Worm (Caenorhabditis elegans) whole organism, L2 larva: ENCODE results near the gene R04B5.11.

Source experiments
- C34F6.9 ChIP-seq: fragments of 150-350 bp; optimal IDR thresholded peaks from 2 replicates; lab custom pipeline; 2014; ENCODE audit warnings: missing biosample characterization, missing genetic modification characterization
- F13H6.1 ChIP-seq: sonication (generic microtip); optimal IDR thresholded peaks from 2 replicates; lab custom pipeline; 2016; ENCODE audit warnings: missing genetic modification characterization, missing compliant biosample characterization
- Y55F3AM.14 ChIP-seq: fragments of 200-800 bp; sonication (Bioruptor generic); optimal IDR thresholded peaks from 2 replicates; lab custom pipeline; 2018; ENCODE audit warnings: mild to moderate bottlenecking, missing genetic modification characterization, missing compliant biosample characterization
- ZK546.5 ChIP-seq: sonication (generic microtip); optimal IDR thresholded peaks from 2 replicates; lab custom pipeline; 2017; ENCODE audit warnings: missing biosample characterization, missing genetic modification characterization
- alr-1 ChIP-seq: fragments of 150-350 bp; optimal IDR thresholded peaks from 2 replicates; lab custom pipeline; 2014; ENCODE audit warnings: missing biosample characterization, missing genetic modification characterization
- aly-2 ChIP-seq: fragments of 150-350 bp; optimal IDR thresholded peaks from 2 replicates; lab custom pipeline; 2014; ENCODE audit warnings: missing biosample characterization, missing genetic modification characterization
- ama-1 ChIP-seq: fragments of 150-350 bp; optimal IDR thresholded peaks from 2 replicates; lab custom pipeline; 2018; ENCODE audit warnings: inconsistent platforms
- blmp-1 ChIP-seq: sonication (generic microtip); optimal IDR thresholded peaks from 2 replicates; lab custom pipeline; 2017; ENCODE audit warnings: missing genetic modification characterization, mild to moderate bottlenecking, missing compliant biosample characterization, antibody characterized with exemption, moderate library complexity; ENCODE audit not compliant: insufficient read depth
- ceh-16 ChIP-seq: fragments of 150-350 bp; optimal IDR thresholded peaks from 2 replicates; lab custom pipeline; 2014; ENCODE audit warnings: missing biosample characterization, missing genetic modification characterization
- crh-2 ChIP-seq: sonication (generic microtip); optimal IDR thresholded peaks from 2 replicates; lab custom pipeline; 2017; ENCODE audit warnings: missing biosample characterization, missing genetic modification characterization
- dmd-4 ChIP-seq: sonication (generic microtip); optimal IDR thresholded peaks from 2 replicates; lab custom pipeline; 2017; ENCODE audit warnings: missing biosample characterization, missing genetic modification characterization
- elt-1 ChIP-seq: fragments of 150-350 bp; optimal IDR thresholded peaks from 2 replicates; lab custom pipeline; 2014; ENCODE audit warnings: missing biosample characterization, missing genetic modification characterization
- fos-1 ChIP-seq: fragments of 150-350 bp; optimal IDR thresholded peaks from 2 replicates; lab custom pipeline; 2014; ENCODE audit warnings: missing biosample characterization, missing genetic modification characterization
- gmeb-1 ChIP-seq: fragments of 150-350 bp; optimal IDR thresholded peaks from 2 replicates; lab custom pipeline; 2014; ENCODE audit warnings: missing biosample characterization, missing genetic modification characterization
- lin-11 ChIP-seq: fragments of 150-350 bp; sonication (generic microtip); optimal IDR thresholded peaks from 2 replicates; lab custom pipeline; 2014; ENCODE audit warnings: missing biosample characterization, missing genetic modification characterization, inconsistent platforms, mixed read lengths
- lin-13 ChIP-seq: fragments of 150-350 bp; optimal IDR thresholded peaks from 2 replicates; lab custom pipeline; 2014; ENCODE audit warnings: missing biosample characterization, missing genetic modification reagents, missing genetic modification characterization
- lin-39 ChIP-seq: fragments of 150-350 bp; optimal IDR thresholded peaks from 2 replicates; lab custom pipeline; 2014; ENCODE audit warnings: missing biosample characterization, missing genetic modification reagents, missing genetic modification characterization
- lsy-2 ChIP-seq, 2 experiments: fragments of 150-350 bp in 1 of 2; sonication (generic microtip) in 1 of 2; optimal IDR thresholded peaks; 2 replicates each; lab custom pipeline; 2014 to 2017; ENCODE audit warnings: missing biosample characterization in 2 of 2, missing genetic modification characterization in 2 of 2
- mab-5 ChIP-seq: fragments of 150-350 bp; optimal IDR thresholded peaks from 2 replicates; lab custom pipeline; 2014; ENCODE audit warnings: missing biosample characterization, missing genetic modification characterization
- mbf-1 ChIP-seq: sonication (generic microtip); optimal IDR thresholded peaks from 2 replicates; lab custom pipeline; 2017; ENCODE audit warnings: missing biosample characterization, missing genetic modification characterization
- nhr-10 ChIP-seq: sonication (generic microtip); optimal IDR thresholded peaks from 2 replicates; lab custom pipeline; 2017; ENCODE audit warnings: missing biosample characterization, missing genetic modification characterization
- nhr-11 ChIP-seq: fragments of 150-350 bp; optimal IDR thresholded peaks from 2 replicates; lab custom pipeline; 2014; ENCODE audit warnings: missing biosample characterization, missing genetic modification characterization
- nhr-12 ChIP-seq: fragments of 150-350 bp; optimal IDR thresholded peaks from 2 replicates; lab custom pipeline; 2014; ENCODE audit warnings: missing biosample characterization, missing genetic modification characterization
- nhr-129 ChIP-seq: fragments of 150-350 bp; optimal IDR thresholded peaks from 2 replicates; lab custom pipeline; 2014; ENCODE audit warnings: missing biosample characterization, missing genetic modification characterization
- nhr-21 ChIP-seq: fragments of 150-350 bp; optimal IDR thresholded peaks from 2 replicates; lab custom pipeline; 2014; ENCODE audit warnings: missing biosample characterization, missing genetic modification characterization
- nhr-237 ChIP-seq: fragments of 150-350 bp; optimal IDR thresholded peaks from 2 replicates; lab custom pipeline; 2014; ENCODE audit warnings: missing biosample characterization, missing genetic modification characterization
- nhr-25 ChIP-seq: fragments of 150-350 bp; sonication (generic microtip); optimal IDR thresholded peaks from 3 replicates; lab custom pipeline; 2014; ENCODE audit warnings: missing biosample characterization, missing genetic modification characterization
- nhr-6 ChIP-seq: fragments of 150-350 bp; optimal IDR thresholded peaks from 2 replicates; lab custom pipeline; 2014; ENCODE audit warnings: missing biosample characterization, missing genetic modification characterization
- nhr-77 ChIP-seq: fragments of 150-350 bp; optimal IDR thresholded peaks from 2 replicates; lab custom pipeline; 2014; ENCODE audit warnings: missing biosample characterization, missing genetic modification characterization
- peb-1 ChIP-seq: fragments of 150-350 bp; optimal IDR thresholded peaks from 2 replicates; lab custom pipeline; 2014; ENCODE audit warnings: missing biosample characterization, missing genetic modification characterization
- skn-1 ChIP-seq: sonication (generic microtip); optimal IDR thresholded peaks from 2 replicates; lab custom pipeline; 2017; ENCODE audit warnings: missing biosample characterization, missing genetic modification characterization
- sma-9 ChIP-seq, 2 experiments: fragments of 150-350 bp in 1 of 2; sonication (generic microtip) in 1 of 2; optimal IDR thresholded peaks; 2 replicates each; lab custom pipeline; 2014 to 2016; ENCODE audit warnings: missing genetic modification characterization in 2 of 2, mild to moderate bottlenecking in 1 of 2, missing biosample characterization in 1 of 2, missing compliant biosample characterization in 1 of 2, missing genetic modification reagents in 1 of 2, moderate library complexity in 1 of 2
- snpc-4 ChIP-seq: fragments of 150-350 bp; optimal IDR thresholded peaks from 2 replicates; lab custom pipeline; 2014; ENCODE audit warnings: missing biosample characterization, missing genetic modification characterization
- unc-55 ChIP-seq: fragments of 150-350 bp; sonication (generic microtip); optimal IDR thresholded peaks from 3 replicates; lab custom pipeline; 2014; ENCODE audit warnings: missing biosample characterization, missing genetic modification reagents, missing genetic modification characterization
- zag-1 ChIP-seq: fragments of 150-350 bp; optimal IDR thresholded peaks from 2 replicates; lab custom pipeline; 2014; ENCODE audit warnings: missing biosample characterization, missing genetic modification characterization
- ztf-1 ChIP-seq: fragments of 200-800 bp; sonication (Bioruptor generic); conservative IDR thresholded peaks from 2 replicates; pipeline ENCODE4 v1.3.6; 2022; ENCODE audit warnings: missing genetic modification characterization, missing compliant biosample characterization
- ztf-4 ChIP-seq: fragments of 150-350 bp; optimal IDR thresholded peaks from 2 replicates; lab custom pipeline; 2014; ENCODE audit warnings: missing biosample characterization, missing genetic modification characterization

R04B5.11 gene

ce11 chrV:10091152-10091551 lies at the start of gene R04B5.11:
Gene R04B5.11, minus strand, starts transcription at chrV:10091252.
- TF ChIP-seq Y55F3AM.14 (GFP tag; lab: Kevin White, UChicago) (no peak), ceh-16 (tag; lab: Kevin White, UChicago) (no peak), nhr-6 (tag; lab: Kevin White, UChicago) (no peak), ztf-1 (GFP tag; lab: Robert Waterston, UW) (no peak), dmd-4 (no peak), lin-11 (tag; lab: Kevin White, UChicago) (no peak), C34F6.9 (no peak), ztf-4 (tag; lab: Kevin White, UChicago) (no peak), nhr-129 (tag; lab: Kevin White, UChicago) (no peak), blmp-1 (tag; lab: Kevin White, UChicago) (no peak), nhr-10 (no peak), sma-9 (GFP tag; optimal IDR thresholded peaks at IDR 0.05; lab: Kevin White, UChicago) (no peak), sma-9 (tag; optimal IDR thresholded peaks at IDR 0.05; lab: Kevin White, UChicago) (no peak), F13H6.1 (tag; lab: Kevin White, UChicago) (no peak), nhr-12 (tag; lab: Kevin White, UChicago) (no peak), lin-13 (no peak), lin-39 (tag; lab: Kevin White, UChicago) (no peak), gmeb-1 (tag; lab: Kevin White, UChicago) (no peak)

- TF ChIP-seq nhr-12 (tag; lab: Kevin White, UChicago) (no peak), crh-2 (tag; lab: Kevin White, UChicago) (no peak), fos-1 (no peak), lsy-2 (tag; optimal IDR thresholded peaks at IDR 0.05; lab: Kevin White, UChicago) (peak in 1 of 2 experiments; percentile 38), C34F6.9 (peak; percentile 55), lin-39 (tag; lab: Kevin White, UChicago) (no peak), nhr-10 (no peak), dmd-4 (no peak), F13H6.1 (tag; lab: Kevin White, UChicago) (no peak), lin-13 (peak; percentile 47), ZK546.5 (tag; lab: Kevin White, UChicago) (no peak), elt-1 (no peak), aly-2 (tag; lab: Kevin White, UChicago) (no peak), nhr-25 (tag; lab: Kevin White, UChicago) (no peak), blmp-1 (tag; lab: Kevin White, UChicago) (no peak), nhr-129 (tag; lab: Kevin White, UChicago) (peak; percentile 14), zag-1 (tag; lab: Kevin White, UChicago) (no peak), skn-1 (tag; lab: Kevin White, UChicago) (no peak), alr-1 (tag; lab: Kevin White, UChicago) (no peak), snpc-4 (peak; percentile 65), unc-55 (GFP tag; lab: Kevin White, UChicago) (peak; percentile 51)
These were observed 43.1 kb upstream of the R04B5.11 start, which contains the start of the genes C08B6.18, wdr-20 and C08B6.8 for ce11 chrV:10134077-10134693. Gene C08B6.18, minus strand, starts transcription at chrV:10134127. Gene wdr-20, minus strand, starts transcription at chrV:10134158. Gene C08B6.8, plus strand, starts transcription at chrV:10134643.

DNA sequence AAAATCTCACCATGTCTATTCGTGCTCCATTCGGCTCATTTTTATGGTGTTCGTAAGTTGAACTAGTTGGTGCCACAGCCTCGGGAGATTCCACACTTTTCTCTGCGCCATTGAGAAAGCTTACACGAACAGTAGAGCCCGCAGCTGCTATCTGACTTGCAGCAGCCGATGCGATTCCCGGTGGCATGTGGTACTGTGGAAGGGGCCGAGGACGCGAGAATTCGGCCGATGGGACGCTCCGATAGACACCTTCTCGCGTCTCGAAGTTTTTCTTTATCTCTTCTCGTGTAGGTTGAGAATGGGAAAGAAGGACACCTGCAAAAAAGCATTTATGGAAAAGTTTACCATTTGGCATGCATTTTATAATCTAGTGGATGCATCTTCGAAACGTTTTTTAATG lies 42.2 kb upstream of the R04B5.11 start:
- TF ChIP-seq peb-1 (tag; lab: Kevin White, UChicago) (no peak), nhr-77 (tag; lab: Kevin White, UChicago) (no peak), nhr-21 (tag; lab: Kevin White, UChicago) (no peak), nhr-11 (tag; lab: Kevin White, UChicago) (no peak), nhr-237 (tag; lab: Kevin White, UChicago) (no peak), ztf-4 (tag; lab: Kevin White, UChicago) (no peak), crh-2 (tag; lab: Kevin White, UChicago) (no peak), ama-1 (lab: Kevin White, UChicago) (no peak)

ce11 chrV:10130195-10130594 lies 39.1 kb upstream of the R04B5.11 start, which contains the start of gene aos-1:
Gene aos-1, minus strand, starts transcription at chrV:10130295.
- no peak for TF ChIP-seq nhr-10
- TF ChIP-seq lin-11 (tag; lab: Kevin White, UChicago), result no peak
- TF ChIP-seq mbf-1 (tag; lab: Kevin White, UChicago), result no peak
- TF ChIP-seq gmeb-1 (tag; lab: Kevin White, UChicago), result no peak
- no peak for TF ChIP-seq mab-5 (tag; lab: Kevin White, UChicago)
